Fruit fly (Drosophila melanogaster): ENCODE results near the gene RhoGAP71E.
A peak's percentile ranks its signal among the peaks of the same experiment; 100 is the strongest.

RhoGAP71E gene

dm6 chr3L:15619626-15620247, 31.1 kb downstream of the RhoGAP71E start, which contains the start of gene Phs (continued):
- TF ChIP-seq zfh1 (GFP tag; IDR thresholded peaks at IDR 0.05) (peak; percentile 93), hbn (GFP tag; IDR thresholded peaks at IDR 0.05; ENCODE audit: partially characterized antibody) (peak; percentile 38; the same call in 1 of the 2 replicates), CG17186 (GFP tag; optimal IDR thresholded peaks at IDR 0.05) (peak; percentile 66), onecut (GFP tag; IDR thresholded peaks at IDR 0.05) (peak; percentile 72), Dip3 (GFP tag; optimal IDR thresholded peaks at IDR 0.05) (peak; percentile 89), Hand (GFP tag; optimal IDR thresholded peaks at IDR 0.05) (no peak), CG14710 (tag; optimal IDR thresholded peaks at IDR 0.05) (peak; percentile 75), run (tag; optimal IDR thresholded peaks at IDR 0.05) (no peak), Dp (GFP tag; optimal IDR thresholded peaks at IDR 0.05) (peak; percentile 98), Myb (GFP tag; optimal IDR thresholded peaks at IDR 0.05) (peak; percentile 91), CG6683 (GFP tag; optimal IDR thresholded peaks at IDR 0.05) (peak; percentile 41), CG15073 (GFP tag; optimal IDR thresholded peaks at IDR 0.05) (no peak), CG2678 (tag; optimal IDR thresholded peaks at IDR 0.05) (peak; percentile 38), Deaf1 (tag; optimal IDR thresholded peaks at IDR 0.05) (peak; percentile 24), corto (GFP tag; optimal IDR thresholded peaks at IDR 0.05) (peak; percentile 59), pb (GFP tag; optimal IDR thresholded peaks at IDR 0.05) (peak; percentile 80), CG11504 (tag; optimal IDR thresholded peaks at IDR 0.05) (peak; percentile 60), CG10959 (GFP tag; IDR thresholded peaks at IDR 0.05) (peak; percentile 55; the same call in 1 of the 2 replicates), CG1647 (GFP tag; optimal IDR thresholded peaks at IDR 0.05) (peak; percentile 84), gsb (GFP tag; IDR thresholded peaks at IDR 0.05) (peak; percentile 61; the same call in 1 of the 2 replicates), CG8281 (tag; optimal IDR thresholded peaks at IDR 0.05) (no peak), CG7786 (GFP tag; optimal IDR thresholded peaks at IDR 0.05) (peak; percentile 93), slou (GFP tag; optimal IDR thresholded peaks at IDR 0.05) (peak; percentile 59), bab2 (GFP tag; optimal IDR thresholded peaks at IDR 0.05) (peak; percentile 83), CG7963 (GFP tag; IDR thresholded peaks at IDR 0.05; ENCODE audit: partially characterized antibody) (no peak), rib (GFP tag; IDR thresholded peaks at IDR 0.05) (peak; percentile 97), z (GFP tag; IDR thresholded peaks at IDR 0.05) (peak; percentile 42; the same call in 1 of the 3 replicates), CG17328 (GFP tag; IDR thresholded peaks at IDR 0.05) (peak; percentile 66), emc (GFP tag; optimal IDR thresholded peaks at IDR 0.05) (peak; percentile 56), oc (tag; optimal IDR thresholded peaks at IDR 0.05) (peak; percentile 23), Abd-B (GFP tag; optimal IDR thresholded peaks at IDR 0.05) (no peak), MTF-1 (GFP tag; optimal IDR thresholded peaks at IDR 0.05; ENCODE audit: borderline replicate concordance) (peak; percentile 79), CG10431 (GFP tag; optimal IDR thresholded peaks at IDR 0.05) (no peak), chif (GFP tag; optimal IDR thresholded peaks at IDR 0.05) (peak; percentile 72 to 87), CG9215 (GFP tag; IDR thresholded peaks at IDR 0.05) (peak; percentile 74), CG10565 (GFP tag; optimal IDR thresholded peaks at IDR 0.05) (no peak), fd3F (GFP tag; optimal IDR thresholded peaks at IDR 0.05) (peak; percentile 44), fu2 (GFP tag; optimal IDR thresholded peaks at IDR 0.05) (peak; percentile 84), CG11093 (GFP tag; IDR thresholded peaks at IDR 0.05) (no peak), CG18619 (GFP tag; optimal IDR thresholded peaks at IDR 0.05) (peak; percentile 76), zen (tag; optimal IDR thresholded peaks at IDR 0.05) (peak; percentile 11), so (GFP tag; IDR thresholded peaks at IDR 0.05) (peak; percentile 68; the same call in 2 of the 3 replicates), HHEX (GFP tag; optimal IDR thresholded peaks at IDR 0.05) (peak; percentile 76), CG14050 (GFP tag; IDR thresholded peaks at IDR 0.05) (peak; percentile 67), CG13624 (GFP tag; optimal IDR thresholded peaks at IDR 0.05) (peak; percentile 94), Opbp (GFP tag; IDR thresholded peaks at IDR 0.05; ENCODE audit: partially characterized antibody) (peak; percentile 72; the same call in 2 of the 3 replicates), CG3847 (GFP tag; IDR thresholded peaks at IDR 0.05) (peak; percentile 94), ham (GFP tag; IDR thresholded peaks at IDR 0.05) (no peak), CG1603 (tag; optimal IDR thresholded peaks at IDR 0.05) (peak; percentile 83)

Data from whole organism, embryonic.